Worm (Caenorhabditis elegans) whole organism, late embryonic: ENCODE data around the gene C23F12.4.

Experiments used
- C38D4.7 ChIP-seq: fragments of 200-800 bp; sonication (Bioruptor generic); optimal IDR thresholded peaks from 2 replicates; lab custom pipeline; 2018; ENCODE audit warnings: mild to moderate bottlenecking, missing genetic modification characterization, moderate library complexity, missing compliant biosample characterization
- K09A11.1 ChIP-seq: sonication (generic microtip); optimal IDR thresholded peaks from 2 replicates; lab custom pipeline; 2017; ENCODE audit warnings: antibody characterized with exemption, mild to moderate bottlenecking, missing genetic modification characterization, missing compliant biosample characterization; ENCODE audit not compliant: insufficient read depth
- Y22D7AL.16 ChIP-seq: sonication (generic microtip); optimal IDR thresholded peaks from 2 replicates; lab custom pipeline; 2016; ENCODE audit warnings: missing genetic modification characterization, missing compliant biosample characterization
- ceh-14 ChIP-seq: sonication (generic microtip); optimal IDR thresholded peaks from 2 replicates; lab custom pipeline; 2016; ENCODE audit warnings: missing genotype, missing genetic modification characterization, missing compliant biosample characterization
- ceh-18 ChIP-seq: sonication (generic microtip); optimal IDR thresholded peaks from 2 replicates; lab custom pipeline; 2016; ENCODE audit warnings: missing genetic modification characterization, missing compliant biosample characterization
- ceh-24 ChIP-seq: sonication (generic microtip); optimal IDR thresholded peaks from 2 replicates; lab custom pipeline; 2016; ENCODE audit warnings: mild to moderate bottlenecking, missing genetic modification characterization, missing compliant biosample characterization
- ceh-30 ChIP-seq: fragments of 150-350 bp; optimal IDR thresholded peaks from 2 replicates; lab custom pipeline; 2014; ENCODE audit warnings: missing biosample characterization, missing genetic modification characterization
- ceh-34 ChIP-seq: sonication (generic microtip); optimal IDR thresholded peaks from 2 replicates; lab custom pipeline; 2016; ENCODE audit warnings: mild to moderate bottlenecking, missing genetic modification characterization, missing compliant biosample characterization
- ceh-6 ChIP-seq: fragments of 200-800 bp; sonication (Bioruptor generic); optimal IDR thresholded peaks from 2 replicates; lab custom pipeline; 2018; ENCODE audit warnings: mild to moderate bottlenecking, missing genetic modification characterization, missing compliant biosample characterization
- che-1 ChIP-seq: sonication (generic microtip); optimal IDR thresholded peaks from 2 replicates; lab custom pipeline; 2016; ENCODE audit warnings: mild to moderate bottlenecking, missing genetic modification characterization, missing compliant biosample characterization
- dmd-4 ChIP-seq: sonication (generic microtip); optimal IDR thresholded peaks from 2 replicates; lab custom pipeline; 2016; ENCODE audit warnings: borderline replicate concordance, missing genetic modification characterization, missing compliant biosample characterization
- eyg-1 ChIP-seq: sonication (generic microtip); optimal IDR thresholded peaks from 2 replicates; lab custom pipeline; 2016; ENCODE audit warnings: missing genotype, missing genetic modification characterization, missing compliant biosample characterization
- fax-1 ChIP-seq: sonication (generic microtip); optimal IDR thresholded peaks from 2 replicates; lab custom pipeline; 2016; ENCODE audit warnings: missing genotype, missing genetic modification characterization, missing compliant biosample characterization
- gmeb-2 ChIP-seq: sonication (generic microtip); optimal IDR thresholded peaks from 2 replicates; lab custom pipeline; 2016; ENCODE audit warnings: missing genetic modification characterization, inconsistent platforms, missing compliant biosample characterization
- hlh-30 ChIP-seq: sonication (generic microtip); optimal IDR thresholded peaks from 2 replicates; lab custom pipeline; 2017; ENCODE audit warnings: antibody characterized with exemption, missing genetic modification characterization, missing compliant biosample characterization; ENCODE audit not compliant: insufficient read depth
- hlh-6 ChIP-seq: sonication (generic microtip); optimal IDR thresholded peaks from 2 replicates; lab custom pipeline; 2016; ENCODE audit warnings: missing genotype, missing genetic modification characterization, missing compliant biosample characterization
- madf-2 ChIP-seq: sonication (generic microtip); optimal IDR thresholded peaks from 2 replicates; lab custom pipeline; 2017; ENCODE audit warnings: missing genetic modification characterization, missing compliant biosample characterization
- mec-3 ChIP-seq: sonication (generic microtip); optimal IDR thresholded peaks from 2 replicates; lab custom pipeline; 2016; ENCODE audit warnings: borderline replicate concordance, missing genetic modification characterization, missing compliant biosample characterization
- nfya-1 ChIP-seq: sonication (generic microtip); optimal IDR thresholded peaks from 2 replicates; lab custom pipeline; 2017; ENCODE audit warnings: missing genetic modification characterization, mild to moderate bottlenecking, missing compliant biosample characterization, antibody characterized with exemption, moderate library complexity
- odd-2 ChIP-seq: sonication (generic microtip); optimal IDR thresholded peaks from 2 replicates; lab custom pipeline; 2017; ENCODE audit warnings: antibody characterized with exemption, mild to moderate bottlenecking, missing genetic modification characterization, missing compliant biosample characterization
- pat-9 ChIP-seq: fragments of 200-800 bp; sonication (Bioruptor generic); optimal IDR thresholded peaks from 2 replicates; lab custom pipeline; 2018; ENCODE audit warnings: mild to moderate bottlenecking, missing genetic modification characterization, moderate library complexity, missing compliant biosample characterization
- pax-1 ChIP-seq: fragments of 150-350 bp; optimal IDR thresholded peaks from 2 replicates; lab custom pipeline; 2014; ENCODE audit warnings: missing biosample characterization, missing genetic modification characterization
- pha-2 ChIP-seq: sonication (generic microtip); optimal IDR thresholded peaks from 2 replicates; lab custom pipeline; 2017; ENCODE audit warnings: mild to moderate bottlenecking, missing genetic modification characterization, missing compliant biosample characterization
- ref-2 ChIP-seq: sonication (generic microtip); optimal IDR thresholded peaks from 2 replicates; lab custom pipeline; 2016; ENCODE audit warnings: missing genetic modification characterization, missing compliant biosample characterization
- rnt-1 ChIP-seq: sonication (generic microtip); optimal IDR thresholded peaks from 2 replicates; lab custom pipeline; 2016; ENCODE audit warnings: missing genetic modification characterization, missing compliant biosample characterization
- sdc-2 ChIP-seq: sonication (generic microtip); optimal IDR thresholded peaks from 2 replicates; lab custom pipeline; 2016; ENCODE audit warnings: missing genotype, missing genetic modification characterization, missing compliant biosample characterization
- sox-2 ChIP-seq: fragments of 200-800 bp; sonication (Bioruptor generic); IDR thresholded peaks from 2 replicates; pipeline ENCODE4 v1.3.6; 2022; ENCODE audit warnings: missing genetic modification reagents, missing genetic modification characterization, missing compliant biosample characterization
- syd-9 ChIP-seq: sonication (generic microtip); optimal IDR thresholded peaks from 2 replicates; lab custom pipeline; 2016; ENCODE audit warnings: mild to moderate bottlenecking, missing genetic modification characterization, moderate library complexity, missing compliant biosample characterization
- unc-3 ChIP-seq, 2 experiments: fragments of 200-800 bp in 1 of 2; sonication (Bioruptor generic) in 1 of 2; sonication (generic microtip) in 1 of 2; conservative IDR thresholded peaks in 1 of 2; optimal IDR thresholded peaks in 1 of 2; 2 replicates each; pipeline versions ENCODE4 v1.3.6 to Lab custom; 2016 to 2022; ENCODE audit warnings: missing compliant biosample characterization in 2 of 2, missing genetic modification characterization in 2 of 2, missing genetic modification reagents in 1 of 2
- unc-42 ChIP-seq: sonication (generic microtip); optimal IDR thresholded peaks from 2 replicates; lab custom pipeline; 2016; ENCODE audit warnings: missing genotype, missing genetic modification characterization, missing compliant biosample characterization
- unc-55 ChIP-seq: sonication (generic microtip); optimal IDR thresholded peaks from 2 replicates; lab custom pipeline; 2017; ENCODE audit warnings: missing biosample characterization, missing genetic modification reagents, missing genetic modification characterization
- zip-5 ChIP-seq: sonication (generic microtip); optimal IDR thresholded peaks from 2 replicates; lab custom pipeline; 2016; ENCODE audit warnings: missing genetic modification characterization, missing compliant biosample characterization

Gene C23F12.4

ce11 chrX:9369927-9370326, 17.2 kb upstream of the C23F12.4 start:
- TF ChIP-seq nfya-1 (tag; lab: Kevin White, UChicago) (no peak), sdc-2 (no peak), odd-2 (tag; lab: Kevin White, UChicago) (no peak), K09A11.1 (tag; lab: Kevin White, UChicago) (no peak), syd-9 (tag; lab: Kevin White, UChicago) (no peak), ceh-30 (tag; lab: Kevin White, UChicago) (no peak)
- TF ChIP-seq, all 69 proteins: peak for 0

- TF ChIP-seq unc-42 (peak; percentile 60), hlh-6 (tag; lab: Kevin White, UChicago) (no peak)
Observed at ce11 chrX:9372221-9372620, 14.9 kb upstream of the C23F12.4 start.

ce11 chrX:9372987-9373386, 14.2 kb upstream of the C23F12.4 start:
- peak; percentile 18 for TF ChIP-seq ceh-18 (tag; lab: Kevin White, UChicago)
- TF ChIP-seq madf-2 (tag; lab: Kevin White, UChicago), result no peak
- TF ChIP-seq ceh-34 (tag; lab: Kevin White, UChicago), result peak; percentile 18
- 0 out of 2 replicates have a peak, but pooled peaks have one; percentile 7 for TF ChIP-seq unc-3 (GFP tag; conservative IDR thresholded peaks at IDR 0.05; lab: Robert Waterston, UW)
- no peak for TF ChIP-seq unc-3 (tag; optimal IDR thresholded peaks at IDR 0.05; lab: Kevin White, UChicago)
- TF ChIP-seq eyg-1, result no peak
- peak; percentile 36 for TF ChIP-seq gmeb-2
- peak; percentile 1 for TF ChIP-seq C38D4.7 (GFP tag; lab: Kevin White, UChicago)
- no peak for TF ChIP-seq sox-2 (GFP tag; lab: Robert Waterston, UW)
- TF ChIP-seq sdc-2, result peak; percentile 34
- peak; percentile 1 for TF ChIP-seq rnt-1 (tag; lab: Kevin White, UChicago)
- TF ChIP-seq pat-9 (tag; lab: Kevin White, UChicago), result no peak
- no peak for TF ChIP-seq ref-2 (tag; lab: Kevin White, UChicago)
- peak; percentile 35 for TF ChIP-seq che-1 (tag; lab: Kevin White, UChicago)

- TF ChIP-seq pax-1 (no peak), unc-42 (peak; percentile 87)
Observed at ce11 chrX:9373729-9374128, 13.4 kb upstream of the C23F12.4 start.

- TF ChIP-seq Y22D7AL.16 (tag; lab: Kevin White, UChicago) (no peak), sdc-2 (no peak), ceh-6 (GFP tag; lab: Kevin White, UChicago) (no peak), hlh-30 (no peak), fax-1 (tag; lab: Kevin White, UChicago) (no peak), pat-9 (tag; lab: Kevin White, UChicago) (no peak), ceh-24 (tag; lab: Kevin White, UChicago) (no peak), ceh-30 (tag; lab: Kevin White, UChicago) (no peak)
Observed at ce11 chrX:9388686-9389085, 1.5 kb downstream of the C23F12.4 start.

ce11 chrX:9391345-9391744, 4.2 kb downstream of the C23F12.4 start, which contains the start of gene C23F12.3:
C23F12.3 (plus strand) TSS chrX:9391645.
- no peak for TF ChIP-seq unc-42

- no peak for TF ChIP-seq unc-55 (GFP tag; lab: Kevin White, UChicago)
- TF ChIP-seq pha-2 (tag; lab: Kevin White, UChicago), result no peak
- no peak for TF ChIP-seq dmd-4
- TF ChIP-seq mec-3 (tag; lab: Kevin White, UChicago), result no peak
- TF ChIP-seq ceh-14 (tag; lab: Kevin White, UChicago), result no peak
- TF ChIP-seq zip-5 (tag; lab: Kevin White, UChicago), result no peak
Observed at ce11 chrX:9393750-9394149, 6.6 kb downstream of the C23F12.4 start, which contains the start of gene C23F12.9. C23F12.9 (plus strand) TSS chrX:9394050.
